Worm (Caenorhabditis elegans) whole organism, young adult: Measurements from ENCODE around the gene M7.12.

ENCODE experiments used
- B0261.1 ChIP-seq: sonication (generic microtip); optimal IDR thresholded peaks from 2 replicates; lab custom pipeline; 2016; ENCODE audit warnings: mild to moderate bottlenecking, missing genetic modification characterization, moderate library complexity, missing compliant biosample characterization
- F10E7.11 ChIP-seq: sonication (generic microtip); optimal IDR thresholded peaks from 2 replicates; lab custom pipeline; 2017; ENCODE audit warnings: mild to moderate bottlenecking, missing genetic modification characterization, moderate library complexity, missing compliant biosample characterization
- F33H1.4 ChIP-seq: fragments of 200-800 bp; sonication (Bioruptor generic); IDR thresholded peaks from 2 replicates; pipeline ENCODE4 v1.3.6; 2022; ENCODE audit warnings: missing genetic modification reagents, missing genetic modification characterization, missing compliant biosample characterization
- F37B4.10 ChIP-seq: fragments of 200-800 bp; sonication (Bioruptor generic); IDR thresholded peaks from 2 replicates; pipeline ENCODE4 v1.3.6; 2022; ENCODE audit warnings: missing genetic modification characterization, missing compliant biosample characterization
- F39B2.1 ChIP-seq: fragments of 200-800 bp; sonication (Bioruptor generic); IDR thresholded peaks from 2 replicates; pipeline ENCODE4 v1.3.6; 2022; ENCODE audit warnings: missing genetic modification reagents, missing genetic modification characterization, missing compliant biosample characterization
- F49E8.2 ChIP-seq: sonication (generic microtip); optimal IDR thresholded peaks from 3 replicates; lab custom pipeline; 2017; ENCODE audit warnings: missing genetic modification characterization, mild to moderate bottlenecking, missing compliant biosample characterization, antibody characterized with exemption, moderate library complexity; ENCODE audit not compliant: insufficient read depth
- F52B5.7 ChIP-seq: sonication (generic microtip); optimal IDR thresholded peaks from 2 replicates; lab custom pipeline; 2016; ENCODE audit warnings: mild to moderate bottlenecking, missing genetic modification characterization, missing compliant biosample characterization
- F55B11.4 ChIP-seq: sonication (generic microtip); optimal IDR thresholded peaks from 2 replicates; lab custom pipeline; 2016; ENCODE audit warnings: missing compliant biosample characterization, missing genetic modification characterization, borderline replicate concordance; ENCODE audit not compliant: insufficient read depth
- K12H6.12 ChIP-seq: fragments of 200-800 bp; sonication (Bioruptor generic); optimal IDR thresholded peaks from 2 replicates; lab custom pipeline; 2018; ENCODE audit warnings: mild to moderate bottlenecking, missing genetic modification characterization, missing compliant biosample characterization
- T07F8.4 ChIP-seq: sonication (generic microtip); optimal IDR thresholded peaks from 2 replicates; lab custom pipeline; 2016; ENCODE audit warnings: mild to moderate bottlenecking, missing genetic modification characterization, moderate library complexity, missing compliant biosample characterization
- T26A5.8 ChIP-seq: sonication (generic microtip); optimal IDR thresholded peaks from 2 replicates; lab custom pipeline; 2016; ENCODE audit warnings: missing genetic modification characterization, missing compliant biosample characterization
- Y56A3A.18 ChIP-seq: fragments of 200-800 bp; sonication (Bioruptor generic); IDR thresholded peaks from 2 replicates; pipeline ENCODE4 v1.3.6; 2022; ENCODE audit warnings: missing genetic modification reagents, missing genetic modification characterization, missing compliant biosample characterization
- Y67H2A.10 ChIP-seq: fragments of 200-800 bp; sonication (Bioruptor generic); conservative IDR thresholded peaks from 2 replicates; pipeline ENCODE4 v1.3.6; 2022; ENCODE audit warnings: missing genetic modification reagents, missing genetic modification characterization, missing compliant biosample characterization
- Y79H2A.3 ChIP-seq: fragments of 200-800 bp; sonication (Bioruptor generic); conservative IDR thresholded peaks from 2 replicates; pipeline ENCODE4 v1.3.6; 2022; ENCODE audit warnings: missing genetic modification reagents, missing genetic modification characterization, missing compliant biosample characterization
- ZK185.1 ChIP-seq: sonication (generic microtip); optimal IDR thresholded peaks from 2 replicates; lab custom pipeline; 2016; ENCODE audit warnings: mild to moderate bottlenecking, missing genetic modification characterization, missing compliant biosample characterization; ENCODE audit not compliant: poor library complexity, severe bottlenecking
- akir-1 ChIP-seq: fragments of 200-800 bp; sonication (Bioruptor generic); optimal IDR thresholded peaks from 2 replicates; lab custom pipeline; 2018; ENCODE audit warnings: mild to moderate bottlenecking, missing genetic modification characterization, moderate library complexity, missing compliant biosample characterization
- athp-1 ChIP-seq: sonication (generic microtip); optimal IDR thresholded peaks from 2 replicates; lab custom pipeline; 2017; ENCODE audit warnings: mild to moderate bottlenecking, missing genetic modification characterization, missing compliant biosample characterization
- bed-1 ChIP-seq: fragments of 200-800 bp; sonication (Bioruptor generic); IDR thresholded peaks from 2 replicates; pipeline ENCODE4 v1.3.6; 2022; ENCODE audit warnings: missing genetic modification reagents, missing genetic modification characterization, missing compliant biosample characterization
- bed-2 ChIP-seq: fragments of 200-800 bp; sonication (Bioruptor generic); IDR thresholded peaks from 2 replicates; pipeline ENCODE4 v1.3.6; 2022; ENCODE audit warnings: missing genetic modification reagents, missing genetic modification characterization, missing compliant biosample characterization
- ceh-27 ChIP-seq: fragments of 200-800 bp; sonication (Bioruptor generic); optimal IDR thresholded peaks from 2 replicates; lab custom pipeline; 2018; ENCODE audit warnings: mild to moderate bottlenecking, missing genetic modification characterization, moderate library complexity, missing compliant biosample characterization
- ceh-79 ChIP-seq: sonication (generic microtip); optimal IDR thresholded peaks from 2 replicates; lab custom pipeline; 2017; ENCODE audit warnings: mild to moderate bottlenecking, missing genetic modification characterization, missing compliant biosample characterization
- ceh-91 ChIP-seq: fragments of 200-800 bp; sonication (Bioruptor generic); IDR thresholded peaks from 2 replicates; pipeline ENCODE4 v1.3.6; 2022; ENCODE audit warnings: missing genetic modification reagents, missing genetic modification characterization, missing compliant biosample characterization
- chd-7 ChIP-seq: sonication (generic microtip); optimal IDR thresholded peaks from 2 replicates; lab custom pipeline; 2016; ENCODE audit warnings: mild to moderate bottlenecking, missing genetic modification characterization, moderate library complexity, missing compliant biosample characterization
- egl-18 ChIP-seq: fragments of 200-800 bp; sonication (Bioruptor generic); IDR thresholded peaks from 2 replicates; pipeline ENCODE4 v1.3.6; 2022; ENCODE audit warnings: missing genetic modification reagents, missing genetic modification characterization, missing compliant biosample characterization
- egl-44 ChIP-seq: fragments of 200-800 bp; sonication (Bioruptor generic); IDR thresholded peaks from 2 replicates; pipeline ENCODE4 v1.3.6; 2022; ENCODE audit warnings: missing genetic modification reagents, missing genetic modification characterization, missing compliant biosample characterization
- egrh-3 ChIP-seq: fragments of 200-800 bp; sonication (Bioruptor generic); IDR thresholded peaks from 2 replicates; pipeline ENCODE4 v1.3.6; 2022; ENCODE audit warnings: missing genetic modification reagents, missing genetic modification characterization, missing compliant biosample characterization
- ets-4 ChIP-seq: fragments of 200-800 bp; sonication (Bioruptor generic); optimal IDR thresholded peaks from 2 replicates; lab custom pipeline; 2018; ENCODE audit warnings: mild to moderate bottlenecking, missing genetic modification characterization, missing compliant biosample characterization
- hrde-1 ChIP-seq: sonication (generic microtip); optimal IDR thresholded peaks from 2 replicates; lab custom pipeline; 2016; ENCODE audit warnings: missing genetic modification characterization, mild to moderate bottlenecking, missing compliant biosample characterization, moderate library complexity, missing genotype, missing genetic modification reagents, borderline replicate concordance
- hsf-1 ChIP-seq: fragments of 200-800 bp; sonication (Bioruptor generic); IDR thresholded peaks from 2 replicates; pipeline ENCODE4 v1.3.6; 2022; ENCODE audit warnings: missing genetic modification reagents, missing genetic modification characterization, missing compliant biosample characterization
- lag-1 ChIP-seq: fragments of 200-800 bp; sonication (Bioruptor generic); IDR thresholded peaks from 2 replicates; pipeline ENCODE4 v1.3.6; 2022; ENCODE audit warnings: missing genetic modification reagents, missing genetic modification characterization, missing compliant biosample characterization
- lin-26 ChIP-seq: fragments of 200-800 bp; sonication (Bioruptor generic); IDR thresholded peaks from 2 replicates; pipeline ENCODE4 v1.3.6; 2022; ENCODE audit warnings: missing genetic modification reagents, missing genetic modification characterization, missing compliant biosample characterization
- lin-54 ChIP-seq: fragments of 200-800 bp; sonication (Bioruptor generic); optimal IDR thresholded peaks from 2 replicates; lab custom pipeline; 2018; ENCODE audit warnings: mild to moderate bottlenecking, missing genetic modification characterization, missing compliant biosample characterization
- lir-1 ChIP-seq: fragments of 200-800 bp; sonication (Bioruptor generic); conservative IDR thresholded peaks from 2 replicates; pipeline ENCODE4 v1.3.6; 2022; ENCODE audit warnings: missing genetic modification reagents, missing genetic modification characterization, missing compliant biosample characterization
- lsl-1 ChIP-seq: fragments of 200-800 bp; sonication (Bioruptor generic); optimal IDR thresholded peaks from 2 replicates; lab custom pipeline; 2018; ENCODE audit warnings: mild to moderate bottlenecking, missing genetic modification characterization, moderate library complexity, missing compliant biosample characterization
- lsy-27 ChIP-seq: sonication (generic microtip); optimal IDR thresholded peaks from 2 replicates; lab custom pipeline; 2017; ENCODE audit warnings: missing genetic modification characterization, mild to moderate bottlenecking, missing compliant biosample characterization, antibody characterized with exemption, missing genotype, borderline replicate concordance; ENCODE audit not compliant: insufficient read depth
- madf-3 ChIP-seq: fragments of 200-800 bp; sonication (Bioruptor generic); IDR thresholded peaks from 2 replicates; pipeline ENCODE4 v1.3.6; 2022; ENCODE audit warnings: missing genetic modification reagents, missing genetic modification characterization, missing compliant biosample characterization
- mes-4 ChIP-seq: sonication (generic microtip); optimal IDR thresholded peaks from 2 replicates; lab custom pipeline; 2016; ENCODE audit warnings: missing genotype, missing genetic modification characterization, missing compliant biosample characterization
- nfya-1 ChIP-seq: sonication (generic microtip); optimal IDR thresholded peaks from 2 replicates; lab custom pipeline; 2017; ENCODE audit warnings: antibody characterized with exemption, missing compliant biosample characterization, missing genetic modification characterization, borderline replicate concordance; ENCODE audit not compliant: insufficient read depth
- rec-8 ChIP-seq, 2 experiments: sonication (generic microtip); optimal IDR thresholded peaks; 2 replicates each; lab custom pipeline; 2016; ENCODE audit warnings: mild to moderate bottlenecking in 2 of 2, missing genetic modification characterization in 2 of 2, missing genetic modification reagents in 2 of 2, missing genotype in 2 of 2, missing biosample characterization in 1 of 2, missing compliant biosample characterization in 1 of 2, moderate library complexity in 1 of 2
- repo-1 ChIP-seq: sonication (generic microtip); optimal IDR thresholded peaks from 2 replicates; lab custom pipeline; 2017; ENCODE audit warnings: mild to moderate bottlenecking, missing genetic modification characterization, missing compliant biosample characterization
- snpc-3.4 ChIP-seq: sonication (generic microtip); optimal IDR thresholded peaks from 2 replicates; lab custom pipeline; 2017; ENCODE audit warnings: missing genetic modification characterization, mild to moderate bottlenecking, missing compliant biosample characterization, antibody characterized with exemption, moderate library complexity, missing genotype, missing genetic modification reagents
- snpc-4 ChIP-seq, 5 experiments: fragments of 150-350 bp in 1 of 5; sonication (generic microtip) in 4 of 5; optimal IDR thresholded peaks; 2 replicates each; lab custom pipeline; 2014 to 2018; ENCODE audit warnings: missing genetic modification characterization in 5 of 5, missing biosample characterization in 3 of 5, antibody characterized with exemption in 2 of 5, mild to moderate bottlenecking in 2 of 5, missing compliant biosample characterization in 2 of 5, missing genotype in 2 of 5, moderate library complexity in 2 of 5, missing genetic modification reagents in 1 of 5
- tbp1 ChIP-seq: fragments of 200-800 bp; sonication (Bioruptor generic); optimal IDR thresholded peaks from 2 replicates; lab custom pipeline; 2018; ENCODE audit warnings: mild to moderate bottlenecking, missing genetic modification characterization, missing compliant biosample characterization
- tlf-1 ChIP-seq: fragments of 200-800 bp; sonication (Bioruptor generic); optimal IDR thresholded peaks from 2 replicates; lab custom pipeline; 2018; ENCODE audit warnings: mild to moderate bottlenecking, missing genetic modification characterization, missing compliant biosample characterization
- ztf-18 ChIP-seq: sonication (generic microtip); optimal IDR thresholded peaks from 2 replicates; lab custom pipeline; 2016; ENCODE audit warnings: missing genotype, mild to moderate bottlenecking, missing genetic modification characterization, missing compliant biosample characterization

M7.12 gene

ce11 chrIV:11146492-11146891, 48.7 kb upstream of the M7.12 start:
- TF ChIP-seq ets-4 (GFP tag; lab: Kevin White, UChicago), result no peak
- TF ChIP-seq Y56A3A.18 (GFP tag; lab: Robert Waterston, UW), result no peak
- no peak for TF ChIP-seq lin-26
- TF ChIP-seq ceh-27 (GFP tag; lab: Kevin White, UChicago), result no peak
- TF ChIP-seq rec-8 (tag; optimal IDR thresholded peaks at IDR 0.05; lab: Kevin White, UChicago), result no peak
- TF ChIP-seq lir-1 (GFP tag; lab: Robert Waterston, UW), result no peak
- TF ChIP-seq egl-44 (GFP tag; lab: Robert Waterston, UW), result no peak
- no peak for TF ChIP-seq lsy-27 (tag; lab: Kevin White, UChicago)
- no peak for TF ChIP-seq F49E8.2 (tag; lab: Kevin White, UChicago)
- TF ChIP-seq ceh-91 (GFP tag; lab: Robert Waterston, UW), result no peak
- no peak for TF ChIP-seq F55B11.4 (tag; lab: Kevin White, UChicago)
- no peak for TF ChIP-seq ceh-79 (tag; lab: Kevin White, UChicago)
- no peak for TF ChIP-seq ZK185.1 (tag; lab: Kevin White, UChicago)
- no peak for TF ChIP-seq F52B5.7 (tag; lab: Kevin White, UChicago)
- no peak for TF ChIP-seq hrde-1
- no peak for TF ChIP-seq egl-18 (GFP tag; lab: Robert Waterston, UW)
- TF ChIP-seq snpc-4 (GFP tag; optimal IDR thresholded peaks at IDR 0.05; lab: Kevin White, UChicago), result no peak
- TF ChIP-seq snpc-4 (tag; optimal IDR thresholded peaks at IDR 0.05; lab: Kevin White, UChicago), result no peak
- no peak for TF ChIP-seq B0261.1
- TF ChIP-seq, all 124 proteins: peak for 0

ce11 chrIV:11145929-11146339, 48.2 kb upstream of the M7.12 start:
- TF ChIP-seq ets-4 (GFP tag; lab: Kevin White, UChicago) (no peak), hsf-1 (peak; percentile 74), F33H1.4 (GFP tag; lab: Robert Waterston, UW) (peak; percentile 32), ztf-18 (tag; lab: Kevin White, UChicago) (no peak), mes-4 (no peak), Y67H2A.10 (GFP tag; lab: Robert Waterston, UW) (no peak), athp-1 (peak; percentile 61), lin-54 (GFP tag; lab: Kevin White, UChicago) (peak; percentile 46), nfya-1 (tag; lab: Kevin White, UChicago) (no peak), chd-7 (peak; percentile 63), lsl-1 (GFP tag; lab: Kevin White, UChicago) (peak; percentile 37), madf-3 (0 out of 2 replicates have a peak, but pooled peaks have one; percentile 38), egrh-3 (GFP tag; lab: Robert Waterston, UW) (no peak), T07F8.4 (tag; lab: Kevin White, UChicago) (no peak), F10E7.11 (tag; lab: Kevin White, UChicago) (peak; percentile 91), K12H6.12 (tag; lab: Kevin White, UChicago) (no peak), snpc-3.4 (tag; lab: Kevin White, UChicago) (peak; percentile 53), bed-2 (GFP tag; lab: Robert Waterston, UW) (no peak), T26A5.8 (tag; lab: Kevin White, UChicago) (peak; percentile 59), akir-1 (GFP tag; lab: Kevin White, UChicago) (no peak), repo-1 (tag; lab: Kevin White, UChicago) (peak; percentile 78), tlf-1 (GFP tag; lab: Kevin White, UChicago) (peak; percentile 76), F39B2.1 (no peak), Y79H2A.3 (GFP tag; lab: Robert Waterston, UW) (0 out of 2 replicates have a peak, but pooled peaks have one; percentile 39), snpc-4 (GFP tag; optimal IDR thresholded peaks at IDR 0.05; lab: Kevin White, UChicago) (peak; percentile 54), snpc-4 (tag; optimal IDR thresholded peaks at IDR 0.05; lab: Kevin White, UChicago) (peak in 2 of 4 experiments; percentile 37 to 45), ceh-27 (GFP tag; lab: Kevin White, UChicago) (no peak), B0261.1 (no peak), tbp1 (GFP tag; lab: Kevin White, UChicago) (peak; percentile 42), F37B4.10 (no peak), lag-1 (GFP tag; lab: Robert Waterston, UW) (no peak), bed-1 (GFP tag; lab: Robert Waterston, UW) (no peak)
